Fruit fly (Drosophila melanogaster) whole organism, prepupa: Measurements from ENCODE around the gene RhoGEF3.
A peak's percentile ranks its signal among the peaks of the same experiment; 100 is the strongest.

ENCODE experiments used
- CG10631 ChIP-seq: fragments of 200-800 bp; sonication (Bioruptor generic); optimal IDR thresholded peaks from 2 replicates; lab custom pipeline; 2016; ENCODE audit warnings: missing biosample characterization, missing genetic modification characterization
- CG11294 ChIP-seq: fragments of 200-800 bp; sonication (Bioruptor generic); IDR thresholded peaks from 2 replicates; pipeline ENCODE4 v1.3.6; 2022; ENCODE audit warnings: missing biosample characterization, missing genetic modification characterization
- CG11762 ChIP-seq: fragments of 200-800 bp; sonication (Bioruptor generic); optimal IDR thresholded peaks from 3 replicates; lab custom pipeline; 2016; ENCODE audit warnings: missing biosample characterization, missing genetic modification characterization; ENCODE audit not compliant: insufficient read depth
- CG11902 ChIP-seq: fragments of 200-800 bp; sonication (Bioruptor generic); optimal IDR thresholded peaks from 3 replicates; lab custom pipeline; 2016; ENCODE audit warnings: missing biosample characterization, missing genetic modification characterization
- CG15336 ChIP-seq: fragments of 200-800 bp; sonication (Bioruptor generic); IDR thresholded peaks from 2 replicates; pipeline ENCODE4 v1.3.6; 2022; ENCODE audit warnings: missing biosample characterization, missing genetic modification characterization
- CG1621 ChIP-seq: fragments of 200-800 bp; sonication (Bioruptor generic); optimal IDR thresholded peaks from 3 replicates; lab custom pipeline; 2018; ENCODE audit warnings: missing biosample characterization, mild to moderate bottlenecking, missing genetic modification characterization
- CG3032 ChIP-seq: fragments of 200-800 bp; optimal IDR thresholded peaks from 2 replicates; lab custom pipeline; 2019; ENCODE audit warnings: missing biosample characterization, mild to moderate bottlenecking, missing genetic modification characterization, moderate library complexity
- CG31627 ChIP-seq: fragments of 200-800 bp; sonication (Bioruptor generic); optimal IDR thresholded peaks from 3 replicates; lab custom pipeline; 2016; ENCODE audit warnings: missing biosample characterization, missing genetic modification characterization
- CG32006 ChIP-seq: fragments of 200-800 bp; sonication (Bioruptor generic); optimal IDR thresholded peaks from 3 replicates; lab custom pipeline; 2017; ENCODE audit warnings: missing biosample characterization, mild to moderate bottlenecking, missing genetic modification characterization
- CG34406 ChIP-seq: fragments of 200-800 bp; sonication (Bioruptor generic); optimal IDR thresholded peaks from 3 replicates; lab custom pipeline; 2016; ENCODE audit warnings: missing biosample characterization, missing genetic modification characterization
- CG3919 ChIP-seq: fragments of 200-800 bp; sonication (Bioruptor generic); optimal IDR thresholded peaks from 3 replicates; lab custom pipeline; 2016; ENCODE audit warnings: missing biosample characterization, missing genetic modification characterization
- CG4318 ChIP-seq: fragments of 200-800 bp; sonication (Bioruptor generic); optimal IDR thresholded peaks from 3 replicates; lab custom pipeline; 2017; ENCODE audit warnings: missing biosample characterization, mild to moderate bottlenecking, missing genetic modification characterization
- CG6163 ChIP-seq: fragments of 200-800 bp; sonication (Bioruptor generic); IDR thresholded peaks from 3 replicates; pipeline ENCODE4 v1.3.6; 2022; ENCODE audit warnings: missing biosample characterization, missing genetic modification characterization
- CG6276 ChIP-seq: fragments of 200-800 bp; sonication (Bioruptor generic); optimal IDR thresholded peaks from 2 replicates; lab custom pipeline; 2017; ENCODE audit warnings: missing biosample characterization, mild to moderate bottlenecking, missing genetic modification characterization
- CG6792 ChIP-seq: fragments of 200-800 bp; sonication (Bioruptor generic); optimal IDR thresholded peaks from 3 replicates; lab custom pipeline; 2016; ENCODE audit warnings: missing biosample characterization, missing genetic modification characterization
- CG8119 ChIP-seq: fragments of 200-800 bp; sonication (Bioruptor generic); IDR thresholded peaks from 3 replicates; pipeline ENCODE4 v1.3.6; 2022; ENCODE audit warnings: missing biosample characterization, missing genetic modification characterization
- CG8319 ChIP-seq: fragments of 200-800 bp; sonication (Bioruptor generic); optimal IDR thresholded peaks from 3 replicates; lab custom pipeline; 2016; ENCODE audit warnings: missing biosample characterization, missing genetic modification characterization
- CG8632 ChIP-seq: fragments of 200-800 bp; sonication (Bioruptor generic); optimal IDR thresholded peaks from 3 replicates; lab custom pipeline; 2016; ENCODE audit warnings: missing biosample characterization, missing genetic modification characterization
- Eip78C ChIP-seq: fragments of 200-800 bp; sonication (Bioruptor generic); peaks from one replicate; lab custom pipeline; 2016; ENCODE audit warnings: missing biosample characterization, missing genetic modification characterization
- Eip93F ChIP-seq: fragments of 200-800 bp; sonication (Bioruptor generic); optimal IDR thresholded peaks from 2 replicates; lab custom pipeline; 2016; ENCODE audit warnings: missing biosample characterization, mild to moderate bottlenecking, missing genetic modification characterization
- Ets21C ChIP-seq: fragments of 200-800 bp; sonication (Bioruptor generic); optimal IDR thresholded peaks from 3 replicates; lab custom pipeline; 2016; ENCODE audit warnings: missing biosample characterization, missing genetic modification characterization
- Ets96B ChIP-seq: fragments of 200-800 bp; optimal IDR thresholded peaks from 2 replicates; lab custom pipeline; 2019; ENCODE audit warnings: missing biosample characterization, mild to moderate bottlenecking, missing genetic modification characterization, moderate library complexity
- Hr38 ChIP-seq: sonication (Bioruptor generic); optimal IDR thresholded peaks from 2 replicates; lab custom pipeline; 2016; ENCODE audit warnings: missing biosample characterization, missing genetic modification characterization
- Lpt ChIP-seq: fragments of 200-800 bp; sonication (Bioruptor generic); optimal IDR thresholded peaks from 3 replicates; lab custom pipeline; 2016; ENCODE audit warnings: missing biosample characterization, missing genetic modification characterization
- Met ChIP-seq: fragments of 200-800 bp; sonication (Bioruptor generic); optimal IDR thresholded peaks from 3 replicates; lab custom pipeline; 2016; ENCODE audit warnings: missing biosample characterization, missing genetic modification characterization
- Sox102F ChIP-seq: fragments of 200-800 bp; sonication (Bioruptor generic); optimal IDR thresholded peaks from 2 replicates; lab custom pipeline; 2016; ENCODE audit warnings: missing biosample characterization, mild to moderate bottlenecking, missing genetic modification characterization
- Sox14 ChIP-seq: fragments of 200-800 bp; sonication (Bioruptor generic); optimal IDR thresholded peaks from 3 replicates; lab custom pipeline; 2016; ENCODE audit warnings: missing biosample characterization, missing genetic modification characterization
- acj6 ChIP-seq: fragments of 200-800 bp; sonication (Bioruptor generic); optimal IDR thresholded peaks from 3 replicates; lab custom pipeline; 2016; ENCODE audit warnings: missing biosample characterization, missing genetic modification characterization
- cyc ChIP-seq: fragments of 200-800 bp; sonication (Bioruptor generic); optimal IDR thresholded peaks from 3 replicates; lab custom pipeline; 2016; ENCODE audit warnings: missing biosample characterization, missing genetic modification characterization
- dac ChIP-seq: fragments of 200-800 bp; sonication (Bioruptor generic); optimal IDR thresholded peaks from 2 replicates; lab custom pipeline; 2017; ENCODE audit warnings: missing biosample characterization, mild to moderate bottlenecking, missing genetic modification characterization
- dsx ChIP-seq: fragments of 200-800 bp; optimal IDR thresholded peaks from 3 replicates; lab custom pipeline; 2019; ENCODE audit warnings: missing biosample characterization, mild to moderate bottlenecking, missing genetic modification characterization, moderate library complexity; ENCODE audit not compliant: poor library complexity, severe bottlenecking
- eg ChIP-seq: fragments of 200-800 bp; sonication (Bioruptor generic); IDR thresholded peaks from 3 replicates; pipeline ENCODE4 v1.3.6; 2022; ENCODE audit warnings: missing biosample characterization, missing genetic modification characterization
- fd59A ChIP-seq: fragments of 200-800 bp; sonication (Bioruptor generic); optimal IDR thresholded peaks from 2 replicates; lab custom pipeline; 2017; ENCODE audit warnings: missing biosample characterization, mild to moderate bottlenecking, missing genetic modification characterization, missing genetic modification reagents
- fd85E ChIP-seq: fragments of 200-800 bp; sonication (Bioruptor generic); optimal IDR thresholded peaks from 3 replicates; lab custom pipeline; 2016; ENCODE audit warnings: missing biosample characterization, missing genetic modification characterization
- fkh ChIP-seq: fragments of 200-800 bp; sonication (Bioruptor generic); optimal IDR thresholded peaks from 3 replicates; lab custom pipeline; 2017; ENCODE audit warnings: missing biosample characterization, mild to moderate bottlenecking, missing genetic modification characterization, moderate library complexity
- lz ChIP-seq: fragments of 200-800 bp; sonication (Bioruptor generic); optimal IDR thresholded peaks from 3 replicates; lab custom pipeline; 2016; ENCODE audit warnings: missing biosample characterization, missing genetic modification characterization
- net ChIP-seq: fragments of 200-800 bp; sonication (Bioruptor generic); optimal IDR thresholded peaks from 3 replicates; lab custom pipeline; 2016; ENCODE audit warnings: missing biosample characterization, missing genetic modification characterization
- pdm3 ChIP-seq: fragments of 200-800 bp; sonication (Bioruptor generic); optimal IDR thresholded peaks from 3 replicates; lab custom pipeline; 2016; ENCODE audit warnings: missing biosample characterization, missing genetic modification characterization
- salr ChIP-seq, 2 experiments: fragments of 200-800 bp; sonication (Bioruptor generic); optimal IDR thresholded peaks; 3 replicates each; lab custom pipeline; 2016 to 2018; ENCODE audit warnings: missing biosample characterization in 2 of 2, missing genetic modification characterization in 2 of 2, mild to moderate bottlenecking in 1 of 2
- spab ChIP-seq: fragments of 200-800 bp; sonication (Bioruptor generic); optimal IDR thresholded peaks from 2 replicates; lab custom pipeline; 2017; ENCODE audit warnings: missing biosample characterization, mild to moderate bottlenecking, missing genetic modification characterization, missing genetic modification reagents
- ss ChIP-seq, 2 experiments: fragments of 200-800 bp; sonication (Bioruptor generic); optimal IDR thresholded peaks; 2 replicates in 1 of 2; 3 replicates in 1 of 2; lab custom pipeline; 2017 to 2018; ENCODE audit warnings: mild to moderate bottlenecking in 2 of 2, missing biosample characterization in 2 of 2, missing genetic modification characterization in 2 of 2, moderate library complexity in 1 of 2
- svp ChIP-seq: fragments of 200-800 bp; sonication (Bioruptor generic); peaks from one replicate; lab custom pipeline; 2016; ENCODE audit warnings: missing biosample characterization, missing genetic modification characterization
- topi ChIP-seq: fragments of 200-800 bp; sonication (Bioruptor generic); optimal IDR thresholded peaks from 3 replicates; lab custom pipeline; 2016; ENCODE audit warnings: missing biosample characterization, missing genetic modification characterization

The RhoGEF3 gene

dm6 chr3L:346656-347640, 69.7 kb downstream of the RhoGEF3 start, which contains the start of gene mth (continued):
- TF ChIP-seq CG3919 (GFP tag; lab: Kevin White, UChicago), result peak; percentile 38
- TF ChIP-seq lz, result peak; percentile 69
- TF ChIP-seq CG34406 (GFP tag; lab: Kevin White, UChicago), result no peak
- peak; percentile 2 for TF ChIP-seq Sox102F (GFP tag; lab: Kevin White, UChicago)
- no peak for TF ChIP-seq spab (GFP tag; lab: Kevin White, UChicago)
- TF ChIP-seq fd85E (GFP tag; lab: Kevin White, UChicago), result peak; percentile 52
- TF ChIP-seq CG11902 (GFP tag; lab: Kevin White, UChicago), result no peak
- 0 out of 3 replicates have a peak, but pooled peaks have one; percentile 15 for TF ChIP-seq CG8119
- no peak for TF ChIP-seq CG8632
- peak; percentile 61 for TF ChIP-seq CG3032 (tag; lab: Kevin White, UChicago)
- TF ChIP-seq svp, result peak; percentile 80
- TF ChIP-seq CG15336 (GFP tag; lab: Robert Waterston, UW), result peak; percentile 39; the same call in 1 of the 2 replicates
- TF ChIP-seq fd59A (GFP tag; lab: Kevin White, UChicago), result no peak
- no peak for TF ChIP-seq Hr38
- TF ChIP-seq CG32006 (GFP tag; lab: Kevin White, UChicago), result peak; percentile 39
- no peak for TF ChIP-seq CG8319 (GFP tag; lab: Kevin White, UChicago)
- TF ChIP-seq pdm3 (GFP tag; lab: Kevin White, UChicago), result peak; percentile 57
- peak; percentile 62 for TF ChIP-seq cyc
- peak; percentile 45 for TF ChIP-seq topi (GFP tag; lab: Kevin White, UChicago)
- peak; percentile 16 for TF ChIP-seq eg (GFP tag; lab: Robert Waterston, UW)
- peak; percentile 33; the same call in 2 of the 3 replicates for TF ChIP-seq CG6163 (GFP tag; lab: Robert Waterston, UW)
- peak; percentile 18 to 41 for TF ChIP-seq ss (GFP tag; optimal IDR thresholded peaks at IDR 0.05; lab: Kevin White, UChicago)
- TF ChIP-seq CG1621 (tag; lab: Kevin White, UChicago), result no peak
- TF ChIP-seq CG6276 (GFP tag; lab: Kevin White, UChicago), result peak; percentile 60
- no peak for TF ChIP-seq Lpt (GFP tag; lab: Kevin White, UChicago)
- no peak for TF ChIP-seq CG4318 (GFP tag; lab: Kevin White, UChicago)
- TF ChIP-seq fkh (GFP tag; lab: Kevin White, UChicago), result peak; percentile 52
- peak; percentile 68 for TF ChIP-seq CG31627 (GFP tag; lab: Kevin White, UChicago)
- peak; percentile 28 for TF ChIP-seq net

dm6 chr3L:347641-348405, 70.6 kb downstream of the RhoGEF3 start:
- TF ChIP-seq CG11294 (GFP tag; lab: Robert Waterston, UW) (peak; percentile 79), salr (GFP tag; optimal IDR thresholded peaks at IDR 0.05; lab: Kevin White, UChicago) (peak; percentile 82 to 91), Met (GFP tag; lab: Kevin White, UChicago) (peak; percentile 83), fd85E (GFP tag; lab: Kevin White, UChicago) (no peak), CG3032 (tag; lab: Kevin White, UChicago) (peak; percentile 58), Eip93F (GFP tag; lab: Kevin White, UChicago) (peak; percentile 26), Lpt (GFP tag; lab: Kevin White, UChicago) (peak; percentile 89), acj6 (GFP tag; lab: Kevin White, UChicago) (peak; percentile 89), Sox14 (GFP tag; lab: Kevin White, UChicago) (peak; percentile 91), CG11902 (GFP tag; lab: Kevin White, UChicago) (peak; percentile 76), eg (GFP tag; lab: Robert Waterston, UW) (peak; percentile 90), ss (GFP tag; optimal IDR thresholded peaks at IDR 0.05; lab: Kevin White, UChicago) (peak; percentile 61 to 75), fd59A (GFP tag; lab: Kevin White, UChicago) (peak; percentile 75), CG10631 (GFP tag; lab: Kevin White, UChicago) (peak; percentile 91), Hr38 (peak; percentile 74), Eip78C (GFP tag; lab: Kevin White, UChicago) (peak; percentile 96), CG6163 (GFP tag; lab: Robert Waterston, UW) (peak; percentile 94), dsx (GFP tag; lab: Kevin White, UChicago) (peak; percentile 78), Ets21C (GFP tag; lab: Kevin White, UChicago) (peak; percentile 72), CG32006 (GFP tag; lab: Kevin White, UChicago) (peak; percentile 95), Ets96B (tag; lab: Kevin White, UChicago) (peak; percentile 81), CG6276 (GFP tag; lab: Kevin White, UChicago) (peak; percentile 89), dac (GFP tag; lab: Kevin White, UChicago) (peak; percentile 89), CG3919 (GFP tag; lab: Kevin White, UChicago) (peak; percentile 92), CG31627 (GFP tag; lab: Kevin White, UChicago) (peak; percentile 88), CG1621 (tag; lab: Kevin White, UChicago) (peak; percentile 79), CG11762 (GFP tag; lab: Kevin White, UChicago) (peak; percentile 84), CG15336 (GFP tag; lab: Robert Waterston, UW) (peak; percentile 91), CG6792 (GFP tag; lab: Kevin White, UChicago) (peak; percentile 86)
